Fruit fly (Drosophila melanogaster) whole organism, embryonic: ENCODE data around the gene Vps26.

Source experiments
- Bdp1 ChIP-seq: fragments of 200-800 bp; sonication (Bioruptor generic); optimal IDR thresholded peaks from 3 replicates; lab custom pipeline; 2016; ENCODE audit warnings: missing biosample characterization, missing genetic modification characterization
- CG11695 ChIP-seq: fragments of 200-800 bp; sonication (Bioruptor generic); IDR thresholded peaks from 3 replicates; pipeline ENCODE4 v1.3.6; 2022; ENCODE audit warnings: missing biosample characterization, missing genetic modification characterization
- CG13296 ChIP-seq: fragments of 200-800 bp; sonication (Bioruptor generic); optimal IDR thresholded peaks from 3 replicates; lab custom pipeline; 2018; ENCODE audit warnings: missing biosample characterization, mild to moderate bottlenecking, missing genetic modification characterization
- CG14014 ChIP-seq: fragments of 200-800 bp; sonication (Bioruptor generic); IDR thresholded peaks from 2 replicates; pipeline ENCODE4 v1.3.6; 2022; ENCODE audit warnings: missing biosample characterization, missing genetic modification characterization
- CG15479 ChIP-seq: fragments of 200-800 bp; sonication (Bioruptor generic); optimal IDR thresholded peaks from 3 replicates; lab custom pipeline; 2019; ENCODE audit warnings: missing biosample characterization, mild to moderate bottlenecking, missing genetic modification characterization, moderate library complexity
- CG1602 ChIP-seq: fragments of 200-800 bp; sonication (Bioruptor generic); optimal IDR thresholded peaks from 3 replicates; lab custom pipeline; 2016; ENCODE audit warnings: missing biosample characterization, missing genetic modification characterization
- CG1603 ChIP-seq: fragments of 200-800 bp; sonication (Bioruptor generic); optimal IDR thresholded peaks from 2 replicates; lab custom pipeline; 2019; ENCODE audit warnings: missing biosample characterization, mild to moderate bottlenecking, missing genetic modification characterization, moderate library complexity
- CG1792 ChIP-seq: fragments of 200-800 bp; sonication (Bioruptor generic); optimal IDR thresholded peaks from 2 replicates; lab custom pipeline; 2016; ENCODE audit warnings: missing biosample characterization, missing genetic modification characterization
- CG30020 ChIP-seq: fragments of 200-800 bp; optimal IDR thresholded peaks from 2 replicates; lab custom pipeline; 2019; ENCODE audit warnings: missing biosample characterization, mild to moderate bottlenecking, missing genetic modification characterization, moderate library complexity
- CG30403 ChIP-seq: fragments of 200-800 bp; sonication (Bioruptor generic); optimal IDR thresholded peaks from 3 replicates; lab custom pipeline; 2016; ENCODE audit warnings: missing biosample characterization, missing genetic modification characterization
- CG31365 ChIP-seq: fragments of 200-800 bp; sonication (Bioruptor generic); optimal IDR thresholded peaks from 2 replicates; lab custom pipeline; 2018; ENCODE audit warnings: missing biosample characterization, mild to moderate bottlenecking, missing genetic modification characterization
- CG31388 ChIP-seq: fragments of 200-800 bp; sonication (Bioruptor generic); optimal IDR thresholded peaks from 2 replicates; lab custom pipeline; 2016; ENCODE audit warnings: missing biosample characterization, missing genetic modification characterization
- CG32767 ChIP-seq: fragments of 200-800 bp; sonication (Bioruptor generic); IDR thresholded peaks from 2 replicates; pipeline ENCODE4 v1.3.6; 2022; ENCODE audit warnings: missing biosample characterization, missing genetic modification characterization
- CG8089 ChIP-seq: fragments of 200-800 bp; sonication (Bioruptor generic); optimal IDR thresholded peaks from 3 replicates; lab custom pipeline; 2016; ENCODE audit warnings: missing biosample characterization, missing genetic modification characterization
- CG8290 ChIP-seq, 3 experiments: fragments of 200-800 bp; sonication (Bioruptor generic); optimal IDR thresholded peaks; 2 replicates each; lab custom pipeline; 2016 to 2019; ENCODE audit warnings: missing biosample characterization in 3 of 3, missing genetic modification characterization in 3 of 3, mild to moderate bottlenecking in 2 of 3, moderate library complexity in 1 of 3
- CoRest ChIP-seq: fragments of 200-800 bp; sonication (Bioruptor generic); optimal IDR thresholded peaks from 3 replicates; lab custom pipeline; 2018; ENCODE audit warnings: missing biosample characterization, mild to moderate bottlenecking, missing genetic modification characterization, moderate library complexity
- E2f2 ChIP-seq: fragments of 200-800 bp; sonication (Bioruptor generic); IDR thresholded peaks from 2 replicates; pipeline ENCODE4 v1.3.6; 2022; ENCODE audit warnings: missing biosample characterization, missing genetic modification characterization
- Fer1 ChIP-seq: fragments of 200-800 bp; sonication (Bioruptor generic); optimal IDR thresholded peaks from 2 replicates; lab custom pipeline; 2017; ENCODE audit warnings: missing biosample characterization, mild to moderate bottlenecking, missing genetic modification characterization
- Gsc ChIP-seq: fragments of 200-800 bp; sonication (Bioruptor generic); IDR thresholded peaks from 2 replicates; pipeline ENCODE4 v1.3.6; 2022; ENCODE audit warnings: missing biosample characterization, missing genetic modification characterization
- HmgZ ChIP-seq: fragments of 200-800 bp; sonication (Bioruptor generic); optimal IDR thresholded peaks from 2 replicates; lab custom pipeline; 2018; ENCODE audit warnings: missing biosample characterization, mild to moderate bottlenecking, missing genetic modification characterization
- Hmx ChIP-seq: fragments of 200-800 bp; sonication (Bioruptor generic); optimal IDR thresholded peaks from 2 replicates; lab custom pipeline; 2016; ENCODE audit warnings: missing biosample characterization, missing genetic modification characterization
- Lim3 ChIP-seq: fragments of 200-800 bp; sonication (Bioruptor generic); IDR thresholded peaks from 2 replicates; pipeline ENCODE4 v1.3.6; 2022; ENCODE audit warnings: missing biosample characterization, missing genetic modification characterization
- Opbp ChIP-seq: fragments of 200-800 bp; sonication (Bioruptor generic); IDR thresholded peaks from 3 replicates; pipeline ENCODE4 v1.3.6; 2022; ENCODE audit warnings: missing biosample characterization, missing genetic modification characterization; ENCODE audit not compliant: partially characterized antibody
- Ptx1 ChIP-seq: fragments of 200-800 bp; sonication (Bioruptor generic); IDR thresholded peaks from 2 replicates; pipeline ENCODE4 v1.3.6; 2022; ENCODE audit warnings: missing biosample characterization, missing genetic modification characterization
- abd-A ChIP-seq: fragments of 200-800 bp; sonication (Bioruptor generic); optimal IDR thresholded peaks from 3 replicates; lab custom pipeline; 2019; ENCODE audit warnings: missing biosample characterization, mild to moderate bottlenecking, missing genetic modification characterization, moderate library complexity
- ash1 ChIP-seq: fragments of 200-800 bp; sonication (Bioruptor generic); optimal IDR thresholded peaks from 2 replicates; lab custom pipeline; 2018; ENCODE audit warnings: missing biosample characterization, mild to moderate bottlenecking, missing genetic modification characterization
- cato ChIP-seq: fragments of 200-800 bp; sonication (Bioruptor generic); optimal IDR thresholded peaks from 2 replicates; lab custom pipeline; 2016; ENCODE audit warnings: missing biosample characterization, missing genetic modification characterization, borderline replicate concordance
- ci ChIP-seq: fragments of 200-800 bp; sonication (Bioruptor generic); IDR thresholded peaks from 3 replicates; pipeline ENCODE4 v1.3.6; 2022; ENCODE audit warnings: missing biosample characterization, missing genetic modification characterization
- eve ChIP-seq, 2 experiments: fragments of >200 bp; optimal IDR thresholded peaks; 2 replicates each; lab custom pipeline; 2017; ENCODE audit warnings: missing biosample characterization in 2 of 2, missing genetic modification characterization in 2 of 2
- fd102C ChIP-seq: fragments of 200-800 bp; sonication (Bioruptor generic); optimal IDR thresholded peaks from 2 replicates; lab custom pipeline; 2018; ENCODE audit warnings: missing biosample characterization, mild to moderate bottlenecking, missing genetic modification characterization, moderate library complexity
- ftz-f1 ChIP-seq: fragments of 200-800 bp; sonication (Bioruptor generic); optimal IDR thresholded peaks from 2 replicates; lab custom pipeline; 2016; ENCODE audit warnings: missing biosample characterization, missing genetic modification characterization
- gcm ChIP-seq: fragments of 200-800 bp; sonication (Bioruptor generic); optimal IDR thresholded peaks from 2 replicates; lab custom pipeline; 2019; ENCODE audit warnings: missing biosample characterization, mild to moderate bottlenecking, missing genetic modification characterization, moderate library complexity
- kah ChIP-seq: fragments of 200-800 bp; sonication (Bioruptor generic); optimal IDR thresholded peaks from 2 replicates; lab custom pipeline; 2018; ENCODE audit warnings: missing biosample characterization, mild to moderate bottlenecking, missing genetic modification characterization
- lab ChIP-seq: fragments of 200-800 bp; sonication (Bioruptor generic); optimal IDR thresholded peaks from 3 replicates; lab custom pipeline; 2017; ENCODE audit warnings: missing biosample characterization, missing genetic modification characterization, mild to moderate bottlenecking, moderate library complexity, missing genetic modification reagents
- lilli ChIP-seq: fragments of 200-800 bp; sonication (Bioruptor generic); optimal IDR thresholded peaks from 3 replicates; lab custom pipeline; 2016; ENCODE audit warnings: missing biosample characterization, missing genetic modification characterization
- oc ChIP-seq: fragments of 200-800 bp; sonication (Bioruptor generic); optimal IDR thresholded peaks from 2 replicates; lab custom pipeline; 2018; ENCODE audit warnings: missing biosample characterization, mild to moderate bottlenecking, missing genetic modification characterization, moderate library complexity
- odd ChIP-seq: fragments of 200-800 bp; sonication (Bioruptor generic); optimal IDR thresholded peaks from 2 replicates; lab custom pipeline; 2017; ENCODE audit warnings: missing biosample characterization, mild to moderate bottlenecking, missing genetic modification characterization
- otp ChIP-seq: fragments of 200-800 bp; sonication (Bioruptor generic); IDR thresholded peaks from 3 replicates; pipeline ENCODE4, ENCODE4 v1.3.6; 2022; ENCODE audit warnings: missing biosample characterization, missing genetic modification characterization
- psq ChIP-seq: fragments of 200-800 bp; sonication (Bioruptor generic); optimal IDR thresholded peaks from 2 replicates; lab custom pipeline; 2017; ENCODE audit warnings: missing biosample characterization, missing genetic modification characterization
- sens ChIP-seq: fragments of 200-800 bp; sonication (Bioruptor generic); peaks from one replicate; lab custom pipeline; 2016; ENCODE audit warnings: missing biosample characterization, missing genetic modification characterization
- sug ChIP-seq: fragments of 200-800 bp; optimal IDR thresholded peaks from 2 replicates; lab custom pipeline; 2019; ENCODE audit warnings: missing biosample characterization, mild to moderate bottlenecking, missing genetic modification characterization, moderate library complexity
- tgo ChIP-seq: fragments of 200-800 bp; sonication (Bioruptor generic); IDR thresholded peaks from 3 replicates; pipeline ENCODE4 v1.3.6; 2022; ENCODE audit warnings: missing biosample characterization, missing genetic modification characterization
- twi ChIP-seq: fragments of 200-800 bp; optimal IDR thresholded peaks from 2 replicates; lab custom pipeline; 2019; ENCODE audit warnings: missing biosample characterization, mild to moderate bottlenecking, missing genetic modification characterization, moderate library complexity
- unc-4 ChIP-seq: fragments of 200-800 bp; sonication (Bioruptor generic); IDR thresholded peaks from 2 replicates; pipeline ENCODE4 v1.3.6; 2022; ENCODE audit warnings: missing biosample characterization, missing genetic modification characterization; ENCODE audit not compliant: partially characterized antibody
- vfl ChIP-seq: fragments of 200-800 bp; sonication (Bioruptor generic); optimal IDR thresholded peaks from 2 replicates; lab custom pipeline; 2016; ENCODE audit warnings: missing biosample characterization, missing genetic modification characterization
- vvl ChIP-seq: fragments of 200-800 bp; sonication (Bioruptor generic); IDR thresholded peaks from 2 replicates; pipeline ENCODE4 v1.3.6; 2022; ENCODE audit warnings: missing biosample characterization, missing genetic modification characterization
- yki ChIP-seq: fragments of >200 bp; optimal IDR thresholded peaks from 3 replicates; lab custom pipeline; 2018
- zen ChIP-seq: fragments of 200-800 bp; sonication (Bioruptor generic); optimal IDR thresholded peaks from 3 replicates; lab custom pipeline; 2018; ENCODE audit warnings: missing biosample characterization, mild to moderate bottlenecking, missing genetic modification characterization, moderate library complexity
- zen2 ChIP-seq: fragments of 200-800 bp; sonication (Bioruptor generic); IDR thresholded peaks from 3 replicates; pipeline ENCODE4 v1.3.6; 2022; ENCODE audit warnings: missing biosample characterization, missing genetic modification characterization; ENCODE audit not compliant: partially characterized antibody
- zfh1 ChIP-seq: fragments of 200-800 bp; sonication (Bioruptor generic); IDR thresholded peaks from 3 replicates; pipeline ENCODE4 v1.3.6; 2022; ENCODE audit warnings: missing biosample characterization, missing genetic modification characterization

Vps26 gene

DNA sequence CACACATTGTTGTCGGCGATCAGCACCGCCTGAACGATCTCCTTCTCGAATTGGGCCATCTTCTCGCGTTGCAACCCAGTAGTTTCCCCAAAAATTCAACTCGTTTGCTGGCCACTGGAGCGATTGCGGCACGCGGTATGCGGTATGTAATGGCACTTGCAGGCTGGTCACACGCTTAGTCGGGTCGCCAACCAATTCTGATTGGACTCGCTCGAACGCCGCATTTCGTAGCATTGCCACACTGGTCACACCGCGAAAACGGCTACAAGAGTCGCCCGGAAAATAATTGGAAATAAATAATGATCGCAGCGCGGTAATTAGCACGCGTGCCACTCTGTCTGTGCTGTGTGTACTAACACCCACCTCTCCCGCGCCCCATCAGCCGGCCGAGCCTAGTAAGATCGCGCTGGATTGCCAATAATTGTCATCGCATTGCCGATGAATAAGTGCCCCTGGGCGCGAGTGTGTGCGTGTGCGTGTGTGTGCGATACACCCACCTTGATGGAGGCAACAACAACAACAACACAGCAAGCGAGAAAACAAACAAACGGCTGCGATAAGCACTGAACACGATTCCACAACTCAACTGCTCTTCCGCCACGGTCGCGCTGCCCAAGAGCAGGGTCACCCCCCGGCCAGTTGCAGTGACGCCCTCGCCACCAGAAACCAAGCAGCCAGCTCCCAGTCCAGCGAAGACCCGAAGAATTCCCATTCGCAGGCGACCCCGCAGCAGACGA is 49.3 kb downstream of the Vps26 start, which contains the start of the genes eIF2Bepsilon and Ocrl (continued):
- peak; percentile 81 for TF ChIP-seq ftz-f1 (GFP tag; lab: Kevin White, UChicago)
- peak; percentile 93 for TF ChIP-seq sug
- TF ChIP-seq CoRest (tag; lab: Kevin White, UChicago), result no peak
- TF ChIP-seq CG31388 (GFP tag; lab: Kevin White, UChicago), result no peak
- 0 out of 2 replicates have a peak, but pooled peaks have one; percentile 20 for TF ChIP-seq unc-4 (GFP tag; lab: Robert Waterston, UW)
- TF ChIP-seq CG8290 (GFP tag; optimal IDR thresholded peaks at IDR 0.05; lab: Kevin White, UChicago), result no peak
- TF ChIP-seq CG8290 (tag; optimal IDR thresholded peaks at IDR 0.05; lab: Kevin White, UChicago), result no peak
- TF ChIP-seq zfh1 (GFP tag; lab: Robert Waterston, UW), result no peak
- no peak for TF ChIP-seq abd-A (tag; lab: Kevin White, UChicago)
- peak; percentile 53 for TF ChIP-seq Fer1
- TF ChIP-seq CG30020, result no peak
- no peak for TF ChIP-seq yki (lab: Kevin White, UChicago)
- no peak for TF ChIP-seq vfl (GFP tag; lab: Kevin White, UChicago)
- no peak for TF ChIP-seq CG1602 (GFP tag; lab: Kevin White, UChicago)
- TF ChIP-seq Gsc (GFP tag; lab: Robert Waterston, UW), result no peak
- no peak for TF ChIP-seq Ptx1 (GFP tag; lab: Robert Waterston, UW)
- TF ChIP-seq CG1603 (tag; lab: Kevin White, UChicago), result no peak
- no peak for TF ChIP-seq CG11695
- TF ChIP-seq CG13296 (GFP tag; lab: Kevin White, UChicago), result no peak
- TF ChIP-seq lab, result no peak
- TF ChIP-seq zen (tag; lab: Kevin White, UChicago), result peak; percentile 56
- no peak for TF ChIP-seq ash1 (GFP tag; lab: Kevin White, UChicago)
- peak; percentile 30; the same call in 1 of the 3 replicates for TF ChIP-seq ci (GFP tag; lab: Robert Waterston, UW)
- TF ChIP-seq oc (tag; lab: Kevin White, UChicago), result no peak
- no peak for TF ChIP-seq eve (GFP tag; optimal IDR thresholded peaks at IDR 0.05; lab: Kevin White, UChicago)
- TF ChIP-seq cato (GFP tag; lab: Kevin White, UChicago), result no peak
- TF ChIP-seq E2f2, result peak; percentile 46; the same call in 1 of the 2 replicates
- TF ChIP-seq psq, result no peak
- peak; percentile 82 for TF ChIP-seq HmgZ (tag; lab: Kevin White, UChicago)
- TF ChIP-seq vvl (GFP tag; lab: Robert Waterston, UW), result peak; percentile 39; the same call in 1 of the 2 replicates
- TF ChIP-seq CG8089, result no peak
- TF ChIP-seq otp (GFP tag; lab: Robert Waterston, UW), result no peak
- no peak for TF ChIP-seq CG14014 (GFP tag; lab: Robert Waterston, UW)
- TF ChIP-seq CG32767 (GFP tag; lab: Robert Waterston, UW), result no peak
- no peak for TF ChIP-seq odd (GFP tag; lab: Kevin White, UChicago)
- TF ChIP-seq twi (tag; lab: Kevin White, UChicago), result no peak
- TF ChIP-seq lilli, result no peak
- TF ChIP-seq kah, result peak; percentile 38
- TF ChIP-seq CG30403 (GFP tag; lab: Kevin White, UChicago), result peak; percentile 4
- TF ChIP-seq CG1792 (GFP tag; lab: Kevin White, UChicago), result no peak
- TF ChIP-seq CG31365 (tag; lab: Kevin White, UChicago), result no peak
- peak; percentile 55; the same call in 1 of the 3 replicates for TF ChIP-seq Opbp (GFP tag; lab: Robert Waterston, UW)
- TF ChIP-seq Hmx (GFP tag; lab: Kevin White, UChicago), result no peak
- peak; percentile 7 for TF ChIP-seq Bdp1 (GFP tag; lab: Kevin White, UChicago)
- no peak for TF ChIP-seq tgo (GFP tag; lab: Robert Waterston, UW)
- no peak for TF ChIP-seq fd102C (GFP tag; lab: Kevin White, UChicago)
- TF ChIP-seq Lim3 (GFP tag; lab: Robert Waterston, UW), result no peak
- no peak for TF ChIP-seq CG15479 (GFP tag; lab: Kevin White, UChicago)
- peak; percentile 20 for TF ChIP-seq sens
- no peak for TF ChIP-seq gcm (GFP tag; lab: Kevin White, UChicago)
- no peak for TF ChIP-seq zen2
